Worm (Caenorhabditis elegans) whole organism, L1 larva: ENCODE data around the gene sox-3.

Experiments
- ama-1 ChIP-seq: fragments of 150-350 bp; optimal IDR thresholded peaks from 2 replicates; lab custom pipeline; 2014
- nhr-90 ChIP-seq: sonication (generic microtip); optimal IDR thresholded peaks from 2 replicates; lab custom pipeline; 2016; ENCODE audit warnings: mild to moderate bottlenecking, missing genetic modification characterization, missing compliant biosample characterization; ENCODE audit not compliant: poor library complexity
- zag-1 ChIP-seq: fragments of 150-350 bp; optimal IDR thresholded peaks from 2 replicates; lab custom pipeline; 2014; ENCODE audit warnings: missing biosample characterization, missing genetic modification characterization

DNA sequence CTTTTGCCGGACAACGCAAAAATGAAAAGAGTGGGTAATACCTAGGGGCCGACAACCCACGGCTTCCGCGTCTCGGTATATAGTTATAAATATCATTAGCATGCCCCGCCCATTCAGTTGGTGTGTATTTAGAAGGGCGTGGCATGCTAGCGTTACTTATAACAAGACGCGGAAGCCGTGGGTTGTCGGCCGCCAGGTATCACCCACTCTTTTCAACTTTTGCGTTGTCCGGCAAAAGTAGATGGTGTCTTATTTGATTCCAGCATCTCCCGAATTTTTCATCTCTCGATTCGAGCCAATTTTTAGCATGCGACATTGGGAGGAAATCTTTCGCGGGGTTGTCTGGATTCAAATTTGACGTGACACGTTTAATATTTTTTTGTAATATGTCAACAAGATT, 25.0 kb upstream of the sox-3 start:
- TF ChIP-seq zag-1 (tag; lab: Kevin White, UChicago) (no peak), ama-1 (lab: Kevin White, UChicago) (no peak), nhr-90 (tag; lab: Kevin White, UChicago) (no peak)
